Fruit fly (Drosophila melanogaster) whole organism, adult: ENCODE results near the gene CG16743.

Experiments
- CG11617 ChIP-seq: fragments of 200-800 bp; sonication (Bioruptor generic); optimal IDR thresholded peaks from 2 replicates; lab custom pipeline; 2017; ENCODE audit warnings: mild to moderate bottlenecking, missing biosample characterization, missing genetic modification reagents, missing genetic modification characterization
- CG12768 ChIP-seq: fragments of 200-800 bp; sonication (Bioruptor generic); optimal IDR thresholded peaks from 2 replicates; lab custom pipeline; 2017; ENCODE audit warnings: missing biosample characterization, missing genetic modification characterization, mild to moderate bottlenecking, moderate library complexity, missing genetic modification reagents
- CG14711 ChIP-seq: fragments of 200-800 bp; sonication (Bioruptor generic); optimal IDR thresholded peaks from 2 replicates; lab custom pipeline; 2018; ENCODE audit warnings: missing biosample characterization, mild to moderate bottlenecking, missing genetic modification characterization, moderate library complexity
- CG33017 ChIP-seq: fragments of 200-800 bp; sonication (Bioruptor generic); optimal IDR thresholded peaks from 2 replicates; lab custom pipeline; 2018; ENCODE audit warnings: missing biosample characterization, mild to moderate bottlenecking, missing genetic modification characterization, moderate library complexity
- CG7045 ChIP-seq: fragments of 200-800 bp; sonication (Bioruptor generic); optimal IDR thresholded peaks from 2 replicates; lab custom pipeline; 2017; ENCODE audit warnings: missing biosample characterization, mild to moderate bottlenecking, missing genetic modification characterization
- CG7101 ChIP-seq: fragments of 200-800 bp; sonication (Bioruptor generic); optimal IDR thresholded peaks from 2 replicates; lab custom pipeline; 2018; ENCODE audit warnings: missing biosample characterization, mild to moderate bottlenecking, missing genetic modification characterization, moderate library complexity
- Mnt ChIP-seq: fragments of 200-800 bp; sonication (Bioruptor generic); optimal IDR thresholded peaks from 2 replicates; lab custom pipeline; 2016; ENCODE audit warnings: missing biosample characterization, mild to moderate bottlenecking, missing genetic modification characterization
- cnc ChIP-seq, 2 experiments: fragments of >200 bp; optimal IDR thresholded peaks; 2 replicates each; lab custom pipeline; 2017
- kay ChIP-seq: fragments of 200-800 bp; sonication (Bioruptor generic); peaks from one replicate; lab custom pipeline; 2016; ENCODE audit warnings: missing biosample characterization, missing genetic modification characterization, borderline replicate concordance
- pad ChIP-seq: fragments of 200-800 bp; sonication (Bioruptor generic); optimal IDR thresholded peaks from 3 replicates; lab custom pipeline; 2017; ENCODE audit warnings: missing biosample characterization, missing genetic modification characterization, mild to moderate bottlenecking, moderate library complexity, missing genetic modification reagents
- tj ChIP-seq: fragments of 200-800 bp; sonication (Bioruptor generic); optimal IDR thresholded peaks from 3 replicates; lab custom pipeline; 2017; ENCODE audit warnings: missing biosample characterization, mild to moderate bottlenecking, missing genetic modification characterization, moderate library complexity

DNA sequence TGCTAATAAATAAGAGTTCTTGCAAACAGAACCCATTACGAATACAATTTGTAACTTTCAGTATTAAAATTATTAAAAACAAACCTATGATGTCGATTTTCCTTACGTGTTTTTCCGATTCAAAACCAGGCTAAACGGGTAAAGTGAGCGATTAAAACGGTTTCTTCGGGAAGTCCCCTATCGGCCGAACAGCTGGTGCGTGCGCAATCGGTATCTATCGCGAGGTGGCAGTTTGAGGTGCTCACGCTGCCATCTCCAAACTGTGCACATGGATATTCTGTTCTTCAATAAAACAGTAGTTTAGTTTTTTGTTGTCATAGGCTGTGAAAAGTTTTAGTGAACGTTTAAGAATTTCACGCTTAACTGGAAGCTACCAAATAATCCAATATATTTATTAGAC, 17.1 kb downstream of the CG16743 start, which contains the start of gene TTLL4A:
- no peak for TF ChIP-seq CG7101 (tag; lab: Kevin White, UChicago)
- TF ChIP-seq cnc (optimal IDR thresholded peaks at IDR 0.05; lab: Kevin White, UChicago), result no peak
- peak; percentile 92 for TF ChIP-seq Mnt (GFP tag; lab: Kevin White, UChicago)
- TF ChIP-seq pad (GFP tag; lab: Kevin White, UChicago), result peak; percentile 25
- no peak for TF ChIP-seq CG33017 (tag; lab: Kevin White, UChicago)
- peak; percentile 2 for TF ChIP-seq CG14711 (tag; lab: Kevin White, UChicago)
- TF ChIP-seq kay (GFP tag; lab: Kevin White, UChicago), result peak; percentile 38
- no peak for TF ChIP-seq CG7045 (GFP tag; lab: Kevin White, UChicago)
- no peak for TF ChIP-seq CG11617 (GFP tag; lab: Kevin White, UChicago)
- TF ChIP-seq tj (GFP tag; lab: Kevin White, UChicago), result no peak
- TF ChIP-seq CG12768, result no peak
